Worm (Caenorhabditis elegans): ENCODE results near the gene W06E11.1.
A peak's percentile ranks its signal among the peaks of the same experiment; 100 is the strongest.

The W06E11.1 gene

ce11 chrIII:627838-628237 is 14.0 kb upstream of the W06E11.1 start, which contains the start of gene T19C3.5:
T19C3.5 (minus strand) TSS chrIII:627938.
- TF ChIP-seq rcor-1 (GFP tag; IDR thresholded peaks at IDR 0.05), result no peak
- no peak for TF ChIP-seq lsl-1 (GFP tag; optimal IDR thresholded peaks at IDR 0.05)
- no peak for TF ChIP-seq die-1 (tag; optimal IDR thresholded peaks at IDR 0.05)
- no peak for TF ChIP-seq gei-17 (GFP tag; optimal IDR thresholded peaks at IDR 0.05)
- TF ChIP-seq nhr-90 (tag; optimal IDR thresholded peaks at IDR 0.05), result no peak
- TF ChIP-seq attf-3 (GFP tag; conservative IDR thresholded peaks at IDR 0.05), result no peak
- TF ChIP-seq tbx-9 (tag; optimal IDR thresholded peaks at IDR 0.05; ENCODE audit: borderline replicate concordance), result no peak
- TF ChIP-seq D2030.7 (GFP tag; IDR thresholded peaks at IDR 0.05), result no peak
- no peak for TF ChIP-seq F33H1.4 (GFP tag; IDR thresholded peaks at IDR 0.05)
- no peak for TF ChIP-seq ceh-91 (GFP tag; IDR thresholded peaks at IDR 0.05)
- TF ChIP-seq ekl-4 (GFP tag; IDR thresholded peaks at IDR 0.05), result no peak
- no peak for TF ChIP-seq ZK185.1 (tag; optimal IDR thresholded peaks at IDR 0.05; ENCODE audit: poor library complexity, severe bottlenecking)
- TF ChIP-seq madf-3 (GFP tag; IDR thresholded peaks at IDR 0.05), result no peak
- TF ChIP-seq egl-18 (GFP tag; IDR thresholded peaks at IDR 0.05), result no peak

DNA sequence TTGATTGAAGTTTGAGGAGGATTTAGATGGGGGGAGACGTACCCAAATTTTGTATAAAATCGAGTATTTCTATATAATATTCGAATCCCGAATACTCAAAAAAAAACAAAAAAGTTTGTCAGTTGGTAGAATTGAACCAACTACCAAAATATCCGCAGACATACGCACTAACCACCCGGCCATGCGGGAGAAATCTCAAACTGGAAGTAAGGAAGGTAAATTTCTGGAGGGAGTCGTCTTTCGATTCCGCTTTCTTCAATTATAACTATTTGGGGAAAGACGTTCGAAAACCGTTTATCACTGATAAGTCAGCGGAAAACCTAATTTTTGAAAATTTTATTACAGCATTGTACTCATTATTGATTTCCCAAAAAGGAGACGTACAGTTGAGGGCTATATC is 12.9 kb upstream of the W06E11.1 start:
- 0 out of 2 replicates have a peak, but pooled peaks have one; percentile 42 for TF ChIP-seq Y53G8AR.9 (GFP tag; conservative IDR thresholded peaks at IDR 0.05)
- TF ChIP-seq aptf-3 (GFP tag; IDR thresholded peaks at IDR 0.05), result 0 out of 2 replicates have a peak, but pooled peaks have one; percentile 31
- peak; percentile 6 for TF ChIP-seq rpc-1 (optimal IDR thresholded peaks at IDR 0.05)
- peak; percentile 47 for TF ChIP-seq rpc-1 (tag; optimal IDR thresholded peaks at IDR 0.05)
- peak; percentile 65 for TF ChIP-seq nfyb-1 (GFP tag; IDR thresholded peaks at IDR 0.05)
- TF ChIP-seq B0261.1 (tag; optimal IDR thresholded peaks at IDR 0.05), result peak; percentile 58
- TF ChIP-seq tbp1 (GFP tag; optimal IDR thresholded peaks at IDR 0.05), result peak; percentile 84
- TF ChIP-seq lin-26 (GFP tag; IDR thresholded peaks at IDR 0.05), result peak; percentile 54
- 0 out of 2 replicates have a peak, but pooled peaks have one; percentile 57 for TF ChIP-seq ztf-25 (GFP tag; IDR thresholded peaks at IDR 0.05)
- peak; percentile 75; the same call in 1 of the 2 replicates for TF ChIP-seq Y56A3A.18 (GFP tag; IDR thresholded peaks at IDR 0.05)
- TF ChIP-seq hmg-1.2 (GFP tag; IDR thresholded peaks at IDR 0.05), result peak; percentile 44
- 0 out of 2 replicates have a peak, but pooled peaks have one; percentile 21 for TF ChIP-seq dox-1 (GFP tag; IDR thresholded peaks at IDR 0.05)
- peak; percentile 49 for TF ChIP-seq mcd-1 (GFP tag; IDR thresholded peaks at IDR 0.05)

DNA sequence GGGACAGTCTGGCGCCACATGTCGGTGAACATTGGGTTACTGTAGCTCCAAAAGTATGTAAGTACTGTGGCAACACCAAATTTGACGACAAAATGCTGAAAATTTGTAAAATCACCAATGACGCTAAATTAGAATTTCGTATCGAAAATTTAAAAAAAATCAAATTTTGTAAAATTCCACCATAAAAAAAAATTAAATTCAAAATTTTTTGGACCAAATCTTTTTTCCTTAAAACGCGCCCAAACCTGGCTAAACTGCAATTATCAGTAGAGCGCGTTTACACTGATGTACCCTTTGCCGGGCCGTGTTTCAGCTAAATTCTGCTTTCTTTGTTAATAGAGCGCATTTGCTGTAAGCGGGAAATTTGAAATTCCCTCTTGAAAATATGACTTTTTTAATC is 10.4 kb upstream of the W06E11.1 start, which contains the start of gene T19C3.6:
Gene T19C3.6, minus strand, starts transcription at position 101 of the 400 bp plus-strand sequence.
- peak; percentile 45; the same call in 1 of the 2 replicates for TF ChIP-seq mcd-1 (GFP tag; IDR thresholded peaks at IDR 0.05)
- TF ChIP-seq nhr-80 (tag; optimal IDR thresholded peaks at IDR 0.05), result no peak
- no peak for TF ChIP-seq ceh-91 (GFP tag; IDR thresholded peaks at IDR 0.05)
- TF ChIP-seq F10E7.11 (tag; optimal IDR thresholded peaks at IDR 0.05), result no peak
- TF ChIP-seq him-1 (tag; optimal IDR thresholded peaks at IDR 0.05), result peak; percentile 35
- TF ChIP-seq dpff-1 (tag; optimal IDR thresholded peaks at IDR 0.05), result no peak
- peak; percentile 36 for TF ChIP-seq lsl-1 (GFP tag; optimal IDR thresholded peaks at IDR 0.05)
- no peak for TF ChIP-seq sdz-38 (tag; optimal IDR thresholded peaks at IDR 0.05)

- TF ChIP-seq lir-1 (GFP tag; conservative IDR thresholded peaks at IDR 0.05), result no peak
- TF ChIP-seq mcd-1 (GFP tag; IDR thresholded peaks at IDR 0.05), result peak; percentile 66
- TF ChIP-seq lin-40 (tag; optimal IDR thresholded peaks at IDR 0.05), result peak; percentile 31
- peak; percentile 35 for TF ChIP-seq lsl-1 (GFP tag; optimal IDR thresholded peaks at IDR 0.05)
- TF ChIP-seq nhr-179 (tag; optimal IDR thresholded peaks at IDR 0.05), result no peak
- no peak for TF ChIP-seq cebp-1 (GFP tag; IDR thresholded peaks at IDR 0.05)
- TF ChIP-seq cebp-1 (tag; optimal IDR thresholded peaks at IDR 0.05), result peak; percentile 26
- TF ChIP-seq madf-8 (GFP tag; conservative IDR thresholded peaks at IDR 0.05), result no peak
- no peak for TF ChIP-seq B0336.3 (GFP tag; IDR thresholded peaks at IDR 0.05)
- TF ChIP-seq hmg-1.2 (GFP tag; IDR thresholded peaks at IDR 0.05), result peak; percentile 13; the same call in 1 of the 2 replicates
- peak; percentile 28; the same call in 1 of the 2 replicates for TF ChIP-seq D2030.7 (GFP tag; IDR thresholded peaks at IDR 0.05)
- TF ChIP-seq attf-5 (GFP tag; optimal IDR thresholded peaks at IDR 0.05), result peak; percentile 2
- peak; percentile 36 for TF ChIP-seq efl-1 (GFP tag; optimal IDR thresholded peaks at IDR 0.05)
- TF ChIP-seq K11D2.4 (GFP tag; IDR thresholded peaks at IDR 0.05), result no peak
- TF ChIP-seq ztf-18 (tag; optimal IDR thresholded peaks at IDR 0.05), result peak; percentile 91
Measured at ce11 chrIII:634618-635017, 7.2 kb upstream of the W06E11.1 start, which contains the start of gene fem-2. fem-2 (minus strand) TSS chrIII:634626.

Measured in whole organism, young adult.